Worm (Caenorhabditis elegans): ENCODE data around the gene pdtf-1.
"Not testable (repeated sequence)": the region's sequence is repeated elsewhere in the genome, so short reads cannot be mapped to it uniquely, and the experiment has no call there.

ce11 chrIV:8389139-8389538, 43.7 kb upstream of the pdtf-1 start, which contains the start of gene D2096.10:
- not testable (repeated sequence) for TF ChIP-seq lsy-2 (tag; optimal IDR thresholded peaks at IDR 0.05); pax-3 (tag; optimal IDR thresholded peaks at IDR 0.05); ztf-11 (tag; optimal IDR thresholded peaks at IDR 0.05); sptf-1 (tag; optimal IDR thresholded peaks at IDR 0.05); isw-1 (GFP tag; IDR thresholded peaks at IDR 0.05); ama-1 (optimal IDR thresholded peaks at IDR 0.05)
